Fruit fly (Drosophila melanogaster): ENCODE data around the gene Ras64B.

Gene Ras64B

dm6 chr3L:4108844-4109494 lies 29.9 kb upstream of the Ras64B start (continued):
- TF ChIP-seq Bteb2 (GFP tag; optimal IDR thresholded peaks at IDR 0.05) (peak; percentile 63), ERR (GFP tag; optimal IDR thresholded peaks at IDR 0.05) (no peak), bsh (GFP tag; optimal IDR thresholded peaks at IDR 0.05) (peak; percentile 21 to 73), CG2199 (GFP tag; IDR thresholded peaks at IDR 0.05) (no peak), CG4360 (GFP tag; IDR thresholded peaks at IDR 0.05) (no peak), CG6813 (GFP tag; optimal IDR thresholded peaks at IDR 0.05) (peak; percentile 45), CG18476 (GFP tag; optimal IDR thresholded peaks at IDR 0.05) (peak; percentile 42), yki (optimal IDR thresholded peaks at IDR 0.05) (no peak), sisA (GFP tag; IDR thresholded peaks at IDR 0.05) (peak; percentile 58), CG2116 (GFP tag; optimal IDR thresholded peaks at IDR 0.05) (peak; percentile 23), Mad (GFP tag; optimal IDR thresholded peaks at IDR 0.05) (no peak), Ravus (GFP tag; IDR thresholded peaks at IDR 0.05) (no peak), sqz (GFP tag; optimal IDR thresholded peaks at IDR 0.05) (peak; percentile 57), tna (GFP tag; IDR thresholded peaks at IDR 0.05; ENCODE audit: partially characterized antibody) (no peak), CG2875 (GFP tag; optimal IDR thresholded peaks at IDR 0.05) (peak; percentile 66), Sry-β (GFP tag; optimal IDR thresholded peaks at IDR 0.05) (no peak), Max (GFP tag; optimal IDR thresholded peaks at IDR 0.05) (peak; percentile 69), ase (GFP tag; IDR thresholded peaks at IDR 0.05) (no peak), MBD-R2 (GFP tag; IDR thresholded peaks at IDR 0.05) (0 out of 2 replicates have a peak, but pooled peaks have one; percentile 30), al (GFP tag; IDR thresholded peaks at IDR 0.05) (0 out of 2 replicates have a peak, but pooled peaks have one; percentile 18), CG2889 (GFP tag; IDR thresholded peaks at IDR 0.05) (no peak), Deaf1 (tag; optimal IDR thresholded peaks at IDR 0.05) (peak; percentile 40), Mes4 (GFP tag; optimal IDR thresholded peaks at IDR 0.05) (peak; percentile 11), CG8359 (GFP tag; optimal IDR thresholded peaks at IDR 0.05; ENCODE audit: borderline replicate concordance) (peak; percentile 41), Usf (GFP tag; optimal IDR thresholded peaks at IDR 0.05) (peak; percentile 72), Antp (GFP tag; optimal IDR thresholded peaks at IDR 0.05) (peak; percentile 63), CG12299 (tag; optimal IDR thresholded peaks at IDR 0.05) (peak; percentile 25), CG12942 (GFP tag; optimal IDR thresholded peaks at IDR 0.05) (peak; percentile 57), tgo (GFP tag; IDR thresholded peaks at IDR 0.05) (peak; percentile 58), Hmx (GFP tag; optimal IDR thresholded peaks at IDR 0.05) (peak; percentile 52), dmrt99B (tag; optimal IDR thresholded peaks at IDR 0.05) (peak; percentile 90), Myb (GFP tag; optimal IDR thresholded peaks at IDR 0.05) (peak; percentile 7), CG13287 (GFP tag; IDR thresholded peaks at IDR 0.05; ENCODE audit: partially characterized antibody) (no peak), fru (optimal IDR thresholded peaks at IDR 0.05) (no peak), Scr (GFP tag; IDR thresholded peaks at IDR 0.05; ENCODE audit: partially characterized antibody) (no peak), Taf1 (GFP tag; IDR thresholded peaks at IDR 0.05) (0 out of 2 replicates have a peak, but pooled peaks have one; percentile 18), pros (GFP tag; optimal IDR thresholded peaks at IDR 0.05) (no peak), MESR4 (GFP tag; optimal IDR thresholded peaks at IDR 0.05) (no peak), Six4 (GFP tag; optimal IDR thresholded peaks at IDR 0.05) (peak; percentile 9), Asciz (GFP tag; optimal IDR thresholded peaks at IDR 0.05) (peak; percentile 73), CG10654 (GFP tag; optimal IDR thresholded peaks at IDR 0.05) (peak; percentile 49), CG12236 (GFP tag; optimal IDR thresholded peaks at IDR 0.05) (peak; percentile 36), CG9932 (GFP tag; IDR thresholded peaks at IDR 0.05) (peak; percentile 58; the same call in 1 of the 2 replicates), YL-1 (GFP tag; optimal IDR thresholded peaks at IDR 0.05) (no peak), gt (GFP tag; IDR thresholded peaks at IDR 0.05) (no peak), NC2β (GFP tag; optimal IDR thresholded peaks at IDR 0.05) (peak; percentile 47), CG3407 (GFP tag; optimal IDR thresholded peaks at IDR 0.05) (peak; percentile 53), CG32532 (GFP tag; IDR thresholded peaks at IDR 0.05) (peak; percentile 59), Hr3 (GFP tag; optimal IDR thresholded peaks at IDR 0.05) (peak; percentile 69), eve (GFP tag; optimal IDR thresholded peaks at IDR 0.05) (no peak), grn (GFP tag; optimal IDR thresholded peaks at IDR 0.05) (no peak)

All from whole organism, embryonic.